Worm (Caenorhabditis elegans) whole organism, midembryonic: ENCODE measurements around the gene nhr-17.

Experiments
- cog-1 ChIP-seq: sonication (generic microtip); optimal IDR thresholded peaks from 2 replicates; lab custom pipeline; 2016; ENCODE audit warnings: missing genetic modification characterization, missing compliant biosample characterization
- flt-1 ChIP-seq: fragments of 200-800 bp; sonication (Bioruptor generic); IDR thresholded peaks from 2 replicates; pipeline ENCODE4 v1.3.6; 2022; ENCODE audit warnings: missing genetic modification characterization, missing compliant biosample characterization
- klf-2 ChIP-seq: fragments of 200-800 bp; sonication (Bioruptor generic); conservative IDR thresholded peaks from 2 replicates; pipeline ENCODE4 v1.3.6; 2022; ENCODE audit warnings: missing genetic modification reagents, missing genetic modification characterization, missing compliant biosample characterization
- med-1 ChIP-seq: sonication (generic microtip); optimal IDR thresholded peaks from 2 replicates; lab custom pipeline; 2017; ENCODE audit warnings: missing genetic modification characterization, mild to moderate bottlenecking, missing compliant biosample characterization, antibody characterized with exemption, missing genetic modification reagents; ENCODE audit not compliant: insufficient read depth
- ref-1 ChIP-seq: fragments of 200-800 bp; sonication (Bioruptor generic); conservative IDR thresholded peaks from 2 replicates; pipeline ENCODE4 v1.3.6; 2022; ENCODE audit warnings: missing genetic modification reagents, missing genetic modification characterization, missing compliant biosample characterization
- tab-1 ChIP-seq: fragments of 200-800 bp; sonication (Bioruptor generic); IDR thresholded peaks from 2 replicates; pipeline ENCODE4 v1.3.6; 2022; ENCODE audit warnings: missing genetic modification characterization, missing compliant biosample characterization

- TF ChIP-seq cog-1 (tag; lab: Kevin White, UChicago) (no peak), tab-1 (GFP tag; lab: Robert Waterston, UW) (no peak), med-1 (GFP tag; lab: Kevin White, UChicago) (no peak), ref-1 (GFP tag; lab: Robert Waterston, UW) (no peak), flt-1 (GFP tag; lab: Robert Waterston, UW) (no peak), klf-2 (GFP tag; lab: Robert Waterston, UW) (no peak)
Observed at ce11 chrX:12671638-12672290, 4.1 kb upstream of the nhr-17 start.
